Fruit fly (Drosophila melanogaster) whole organism, embryonic: Measurements from ENCODE around the gene AANATL7.

Source experiments
- Bteb2 ChIP-seq: fragments of 200-800 bp; sonication (Bioruptor generic); optimal IDR thresholded peaks from 2 replicates; lab custom pipeline; 2016; ENCODE audit warnings: missing biosample characterization, missing genetic modification characterization
- CG11456 ChIP-seq: fragments of 200-800 bp; sonication (Bioruptor generic); IDR thresholded peaks from 3 replicates; pipeline ENCODE4 v1.3.6; 2022; ENCODE audit warnings: missing biosample characterization, missing genetic modification characterization
- CG11560 ChIP-seq: fragments of 200-800 bp; sonication (Bioruptor generic); IDR thresholded peaks from 3 replicates; pipeline ENCODE4 v1.3.6; 2022; ENCODE audit warnings: missing biosample characterization, missing genetic modification characterization
- CG12104 ChIP-seq: fragments of 200-800 bp; sonication (Bioruptor generic); optimal IDR thresholded peaks from 3 replicates; lab custom pipeline; 2016; ENCODE audit warnings: missing biosample characterization, missing genetic modification characterization
- CG16815 ChIP-seq: fragments of 200-800 bp; sonication (Bioruptor generic); optimal IDR thresholded peaks from 3 replicates; lab custom pipeline; 2017; ENCODE audit warnings: missing biosample characterization, mild to moderate bottlenecking, missing genetic modification characterization
- CG17186 ChIP-seq: fragments of 200-800 bp; sonication (Bioruptor generic); optimal IDR thresholded peaks from 3 replicates; lab custom pipeline; 2017; ENCODE audit warnings: missing biosample characterization, missing genetic modification reagents, missing genetic modification characterization
- CG17829 ChIP-seq: fragments of 200-800 bp; optimal IDR thresholded peaks from 2 replicates; lab custom pipeline; 2019; ENCODE audit warnings: missing biosample characterization, mild to moderate bottlenecking, missing genetic modification characterization, moderate library complexity
- CG18764 ChIP-seq: fragments of 200-800 bp; sonication (Bioruptor generic); optimal IDR thresholded peaks from 3 replicates; lab custom pipeline; 2016; ENCODE audit warnings: missing biosample characterization, missing genetic modification characterization
- CG2199 ChIP-seq: fragments of 200-800 bp; sonication (Bioruptor generic); IDR thresholded peaks from 3 replicates; pipeline ENCODE4 v1.3.6; 2022; ENCODE audit warnings: missing biosample characterization, missing genetic modification characterization
- CG31365 ChIP-seq: fragments of 200-800 bp; sonication (Bioruptor generic); optimal IDR thresholded peaks from 2 replicates; lab custom pipeline; 2018; ENCODE audit warnings: missing biosample characterization, mild to moderate bottlenecking, missing genetic modification characterization
- CG4328 ChIP-seq: fragments of 200-800 bp; sonication (Bioruptor generic); optimal IDR thresholded peaks from 3 replicates; lab custom pipeline; 2017; ENCODE audit warnings: missing biosample characterization, missing genetic modification reagents, missing genetic modification characterization
- CG5180 ChIP-seq: fragments of 200-800 bp; sonication (Bioruptor generic); optimal IDR thresholded peaks from 3 replicates; lab custom pipeline; 2017; ENCODE audit warnings: missing biosample characterization, missing genetic modification characterization, mild to moderate bottlenecking, moderate library complexity, missing genetic modification reagents
- CG6654 ChIP-seq: fragments of 200-800 bp; sonication (Bioruptor generic); optimal IDR thresholded peaks from 2 replicates; lab custom pipeline; 2017; ENCODE audit warnings: missing biosample characterization, mild to moderate bottlenecking, missing genetic modification characterization
- CG7556 ChIP-seq: fragments of 200-800 bp; sonication (Bioruptor generic); optimal IDR thresholded peaks from 2 replicates; lab custom pipeline; 2017; ENCODE audit warnings: missing biosample characterization, mild to moderate bottlenecking, missing genetic modification characterization
- CG7745 ChIP-seq: fragments of 200-800 bp; sonication (Bioruptor generic); optimal IDR thresholded peaks from 2 replicates; lab custom pipeline; 2018; ENCODE audit warnings: missing biosample characterization, mild to moderate bottlenecking, missing genetic modification characterization, moderate library complexity
- CG7786 ChIP-seq: fragments of 200-800 bp; sonication (Bioruptor generic); optimal IDR thresholded peaks from 2 replicates; lab custom pipeline; 2016; ENCODE audit warnings: missing biosample characterization, missing genetic modification characterization
- CG7839 ChIP-seq: fragments of 200-800 bp; sonication (Bioruptor generic); optimal IDR thresholded peaks from 3 replicates; lab custom pipeline; 2018; ENCODE audit warnings: missing biosample characterization, mild to moderate bottlenecking, missing genetic modification characterization, moderate library complexity
- CkIIα-i1 ChIP-seq: fragments of 200-800 bp; sonication (Bioruptor generic); IDR thresholded peaks from 2 replicates; pipeline ENCODE4 v1.3.6; 2022; ENCODE audit warnings: missing biosample characterization, missing genetic modification characterization
- CoRest ChIP-seq: fragments of 200-800 bp; sonication (Bioruptor generic); optimal IDR thresholded peaks from 3 replicates; lab custom pipeline; 2018; ENCODE audit warnings: missing biosample characterization, mild to moderate bottlenecking, missing genetic modification characterization, moderate library complexity
- D19A ChIP-seq: fragments of 200-800 bp; optimal IDR thresholded peaks from 3 replicates; lab custom pipeline; 2019; ENCODE audit warnings: missing biosample characterization, mild to moderate bottlenecking, missing genetic modification characterization, moderate library complexity
- Dfd ChIP-seq, 2 experiments: fragments of >200 bp; optimal IDR thresholded peaks; 2 replicates each; lab custom pipeline; 2017; ENCODE audit warnings: missing biosample characterization in 2 of 2, missing genetic modification characterization in 2 of 2
- Eip74EF ChIP-seq, 2 experiments: fragments of 200-800 bp in 1 of 2; fragments of >200 bp in 1 of 2; sonication (Bioruptor generic) in 1 of 2; optimal IDR thresholded peaks; 2 replicates each; lab custom pipeline; 2017 to 2019; ENCODE audit warnings: missing biosample characterization in 2 of 2, missing genetic modification characterization in 2 of 2, mild to moderate bottlenecking in 1 of 2, moderate library complexity in 1 of 2
- HLH54F ChIP-seq: fragments of 200-800 bp; sonication (Bioruptor generic); optimal IDR thresholded peaks from 3 replicates; lab custom pipeline; 2016; ENCODE audit warnings: missing biosample characterization, missing genetic modification characterization
- Hand ChIP-seq: fragments of 200-800 bp; sonication (Bioruptor generic); optimal IDR thresholded peaks from 2 replicates; lab custom pipeline; 2017; ENCODE audit warnings: mild to moderate bottlenecking, missing biosample characterization, missing genetic modification reagents, missing genetic modification characterization
- MBD-R2 ChIP-seq: fragments of 200-800 bp; sonication (Bioruptor generic); IDR thresholded peaks from 2 replicates; pipeline ENCODE4 v1.3.6; 2022; ENCODE audit warnings: missing biosample characterization, missing genetic modification characterization
- Mes4 ChIP-seq: fragments of 200-800 bp; sonication (Bioruptor generic); optimal IDR thresholded peaks from 2 replicates; lab custom pipeline; 2016; ENCODE audit warnings: missing biosample characterization, missing genetic modification characterization
- NFAT ChIP-seq: fragments of 200-800 bp; sonication (Bioruptor generic); IDR thresholded peaks from 2 replicates; pipeline ENCODE4 v1.3.6; 2022; ENCODE audit warnings: missing biosample characterization, missing genetic modification characterization
- Pdp1 ChIP-seq, 2 experiments: fragments of 200-800 bp; sonication (Bioruptor generic); optimal IDR thresholded peaks; 3 replicates each; lab custom pipeline; 2016; ENCODE audit warnings: missing biosample characterization in 2 of 2, missing genetic modification characterization in 2 of 2, mild to moderate bottlenecking in 1 of 2, moderate library complexity in 1 of 2
- Six4 ChIP-seq: fragments of 200-800 bp; sonication (Bioruptor generic); optimal IDR thresholded peaks from 2 replicates; lab custom pipeline; 2016; ENCODE audit warnings: missing biosample characterization, missing genetic modification characterization
- Spps ChIP-seq: fragments of 200-800 bp; sonication (Bioruptor generic); optimal IDR thresholded peaks from 2 replicates; lab custom pipeline; 2018; ENCODE audit warnings: missing biosample characterization, mild to moderate bottlenecking, missing genetic modification characterization
- btn ChIP-seq: fragments of 200-800 bp; sonication (Bioruptor generic); optimal IDR thresholded peaks from 2 replicates; lab custom pipeline; 2016; ENCODE audit warnings: missing biosample characterization, missing genetic modification characterization
- chif ChIP-seq, 2 experiments: fragments of 200-800 bp; sonication (Bioruptor generic); optimal IDR thresholded peaks; 3 replicates each; lab custom pipeline; 2016; ENCODE audit warnings: missing biosample characterization in 2 of 2, missing genetic modification characterization in 2 of 2
- chinmo ChIP-seq: fragments of 200-800 bp; sonication (Bioruptor generic); IDR thresholded peaks from 4 replicates; pipeline ENCODE4 v1.3.6; 2022; ENCODE audit warnings: missing biosample characterization, missing genetic modification characterization; ENCODE audit not compliant: partially characterized antibody
- dan ChIP-seq: fragments of 200-800 bp; sonication (Bioruptor generic); IDR thresholded peaks from 2 replicates; pipeline ENCODE4 v1.3.6; 2022; ENCODE audit warnings: missing biosample characterization, missing genetic modification characterization
- danr ChIP-seq: fragments of 200-800 bp; sonication (Bioruptor generic); IDR thresholded peaks from 2 replicates; pipeline ENCODE4 v1.3.6; 2022; ENCODE audit warnings: missing biosample characterization, missing genetic modification characterization
- dmrt11E ChIP-seq: fragments of 200-800 bp; sonication (Bioruptor generic); optimal IDR thresholded peaks from 3 replicates; lab custom pipeline; 2018; ENCODE audit warnings: missing biosample characterization, mild to moderate bottlenecking, missing genetic modification characterization, moderate library complexity
- emc ChIP-seq: fragments of 200-800 bp; sonication (Bioruptor generic); optimal IDR thresholded peaks from 2 replicates; lab custom pipeline; 2016; ENCODE audit warnings: missing biosample characterization, missing genetic modification characterization
- esg ChIP-seq: fragments of 200-800 bp; sonication (Bioruptor generic); conservative IDR thresholded peaks from 2 replicates; pipeline ENCODE4 v1.3.6; 2022; ENCODE audit warnings: missing biosample characterization, missing genetic modification characterization
- fu2 ChIP-seq: fragments of 200-800 bp; sonication (Bioruptor generic); optimal IDR thresholded peaks from 2 replicates; lab custom pipeline; 2016; ENCODE audit warnings: missing biosample characterization, missing genetic modification characterization
- gcm ChIP-seq: fragments of 200-800 bp; sonication (Bioruptor generic); optimal IDR thresholded peaks from 2 replicates; lab custom pipeline; 2019; ENCODE audit warnings: missing biosample characterization, mild to moderate bottlenecking, missing genetic modification characterization, moderate library complexity
- hbn ChIP-seq: fragments of 200-800 bp; sonication (Bioruptor generic); IDR thresholded peaks from 2 replicates; pipeline ENCODE4 v1.3.6; 2022; ENCODE audit warnings: missing biosample characterization, missing genetic modification characterization; ENCODE audit not compliant: partially characterized antibody
- hth ChIP-seq: fragments of >200 bp; optimal IDR thresholded peaks from 2 replicates; lab custom pipeline; 2017; ENCODE audit warnings: inconsistent platforms
- nerfin-1 ChIP-seq: fragments of 200-800 bp; sonication (Bioruptor generic); optimal IDR thresholded peaks from 3 replicates; lab custom pipeline; 2019; ENCODE audit warnings: missing biosample characterization, mild to moderate bottlenecking, missing genetic modification characterization, moderate library complexity
- nom ChIP-seq: fragments of 200-800 bp; sonication (Bioruptor generic); optimal IDR thresholded peaks from 2 replicates; lab custom pipeline; 2017; ENCODE audit warnings: missing biosample characterization, missing genetic modification characterization, mild to moderate bottlenecking, moderate library complexity, missing genetic modification reagents
- prd ChIP-seq, 3 experiments: fragments of >200 bp in 2 of 3; fragments of 200-800 bp in 1 of 3; sonication (Bioruptor generic) in 1 of 3; optimal IDR thresholded peaks in 2 of 3; IDR thresholded peaks in 1 of 3; 2 replicates in 2 of 3; 3 replicates in 1 of 3; pipeline versions ENCODE4 v1.3.6 to Lab custom; 2017 to 2022; ENCODE audit warnings: missing biosample characterization in 1 of 3, missing genetic modification characterization in 1 of 3
- salm ChIP-seq: fragments of 200-800 bp; sonication (Bioruptor generic); optimal IDR thresholded peaks from 2 replicates; lab custom pipeline; 2018; ENCODE audit warnings: missing biosample characterization, mild to moderate bottlenecking, missing genetic modification characterization
- vnd ChIP-seq: fragments of 200-800 bp; sonication (Bioruptor generic); IDR thresholded peaks from 3 replicates; pipeline ENCODE4 v1.3.6; 2022; ENCODE audit warnings: missing biosample characterization, missing genetic modification characterization; ENCODE audit not compliant: partially characterized antibody

AANATL7 gene

dm6 chrX:2593094-2593752 lies 12.5 kb downstream of the AANATL7 start:
- TF ChIP-seq chinmo (GFP tag; lab: Robert Waterston, UW) (0 out of 4 replicates have a peak, but pooled peaks have one; percentile 23), NFAT (no peak)

dm6 chrX:2593753-2594096 lies 13.0 kb downstream of the AANATL7 start:
- TF ChIP-seq danr: peak; percentile 86
- peak; percentile 73 for TF ChIP-seq CG5180 (GFP tag; lab: Kevin White, UChicago)
- peak; percentile 80; the same call in 2 of the 3 replicates for TF ChIP-seq CG2199 (GFP tag; lab: Robert Waterston, UW)
- TF ChIP-seq CG7745: no peak
- TF ChIP-seq CG31365: peak; percentile 78
- TF ChIP-seq nerfin-1: peak; percentile 66
- peak; percentile 63 for TF ChIP-seq gcm (GFP tag; lab: Kevin White, UChicago)
- peak; percentile 88 to 95 for TF ChIP-seq Pdp1 (GFP tag; optimal IDR thresholded peaks at IDR 0.05; lab: Kevin White, UChicago)
- TF ChIP-seq D19A: peak; percentile 78
- no peak for TF ChIP-seq prd (optimal IDR thresholded peaks at IDR 0.05; lab: Kevin White, UChicago)
- peak; percentile 96 for TF ChIP-seq prd (GFP tag; IDR thresholded peaks at IDR 0.05; lab: Robert Waterston, UW)
- peak; percentile 95 for TF ChIP-seq CG7839
- peak; percentile 91 for TF ChIP-seq Six4
- peak; percentile 87 for TF ChIP-seq fu2 (GFP tag; lab: Kevin White, UChicago)
- peak; percentile 98 for TF ChIP-seq CG11456 (GFP tag; lab: Robert Waterston, UW)
- TF ChIP-seq Bteb2 (GFP tag; lab: Kevin White, UChicago): peak; percentile 76
- TF ChIP-seq HLH54F (GFP tag; lab: Kevin White, UChicago): peak; percentile 91
- peak; percentile 86 to 87 for TF ChIP-seq chif (GFP tag; optimal IDR thresholded peaks at IDR 0.05; lab: Kevin White, UChicago)
- TF ChIP-seq dmrt11E (tag; lab: Kevin White, UChicago): peak; percentile 51
- TF ChIP-seq Eip74EF (GFP tag; optimal IDR thresholded peaks at IDR 0.05; lab: Kevin White, UChicago): peak in 1 of 2 experiments; percentile 79
- peak; percentile 93 for TF ChIP-seq esg (GFP tag; lab: Robert Waterston, UW)
- TF ChIP-seq CG11560: peak; percentile 88
- TF ChIP-seq CG6654 (GFP tag; lab: Kevin White, UChicago): peak; percentile 71
- TF ChIP-seq CG17186 (GFP tag; lab: Kevin White, UChicago): peak; percentile 47
- TF ChIP-seq emc (GFP tag; lab: Kevin White, UChicago): peak; percentile 92
- no peak for TF ChIP-seq Dfd (GFP tag; optimal IDR thresholded peaks at IDR 0.05; lab: Kevin White, UChicago)
- no peak for TF ChIP-seq hth (lab: Kevin White, UChicago)
- TF ChIP-seq dan (GFP tag; lab: Robert Waterston, UW): peak; percentile 63
- TF ChIP-seq CG17829 (tag; lab: Kevin White, UChicago): peak; percentile 82
- TF ChIP-seq CG4328 (GFP tag; lab: Kevin White, UChicago): peak; percentile 42
- peak; percentile 78 for TF ChIP-seq btn (GFP tag; lab: Kevin White, UChicago)
- TF ChIP-seq hbn (GFP tag; lab: Robert Waterston, UW): no peak
- peak; percentile 92 for TF ChIP-seq Hand (GFP tag; lab: Kevin White, UChicago)
- TF ChIP-seq salm: peak; percentile 65
- peak; percentile 95 for TF ChIP-seq CG7786
- TF ChIP-seq CG18764 (GFP tag; lab: Kevin White, UChicago): peak; percentile 76
- TF ChIP-seq nom (GFP tag; lab: Kevin White, UChicago): peak; percentile 50
- TF ChIP-seq CG12104 (GFP tag; lab: Kevin White, UChicago): peak; percentile 75
- peak; percentile 39 for TF ChIP-seq Spps (tag; lab: Kevin White, UChicago)
- peak; percentile 55; the same call in 2 of the 3 replicates for TF ChIP-seq vnd (GFP tag; lab: Robert Waterston, UW)
- peak; percentile 79 for TF ChIP-seq CG16815 (GFP tag; lab: Kevin White, UChicago)
- TF ChIP-seq MBD-R2: peak; percentile 88
- peak; percentile 87 for TF ChIP-seq CoRest (tag; lab: Kevin White, UChicago)
- peak; percentile 85 for TF ChIP-seq CkIIα-i1
- peak; percentile 64 for TF ChIP-seq Mes4
- TF ChIP-seq CG7556 (GFP tag; lab: Kevin White, UChicago): peak; percentile 83
